Fruit fly (Drosophila melanogaster) whole organism, wandering third instar larva: ENCODE measurements around the gene RpS17.
A peak's percentile ranks its signal among the peaks of the same experiment; 100 is the strongest.

ENCODE experiments used
- HLH106 ChIP-seq: fragments of 200-800 bp; optimal IDR thresholded peaks from 3 replicates; lab custom pipeline; 2019; ENCODE audit warnings: missing biosample characterization, mild to moderate bottlenecking, missing genetic modification characterization, moderate library complexity
- h ChIP-seq: fragments of 200-800 bp; sonication (Bioruptor generic); optimal IDR thresholded peaks from 3 replicates; lab custom pipeline; 2016; ENCODE audit warnings: missing biosample characterization, mild to moderate bottlenecking, missing genetic modification characterization
- psq ChIP-seq: fragments of 200-800 bp; sonication (Bioruptor generic); optimal IDR thresholded peaks from 3 replicates; lab custom pipeline; 2017; ENCODE audit warnings: missing biosample characterization, mild to moderate bottlenecking, missing genetic modification characterization, moderate library complexity
- usp ChIP-seq: fragments of >200 bp; optimal IDR thresholded peaks from 2 replicates; lab custom pipeline; 2017; ENCODE audit warnings: missing biosample characterization, missing genetic modification characterization

DNA sequence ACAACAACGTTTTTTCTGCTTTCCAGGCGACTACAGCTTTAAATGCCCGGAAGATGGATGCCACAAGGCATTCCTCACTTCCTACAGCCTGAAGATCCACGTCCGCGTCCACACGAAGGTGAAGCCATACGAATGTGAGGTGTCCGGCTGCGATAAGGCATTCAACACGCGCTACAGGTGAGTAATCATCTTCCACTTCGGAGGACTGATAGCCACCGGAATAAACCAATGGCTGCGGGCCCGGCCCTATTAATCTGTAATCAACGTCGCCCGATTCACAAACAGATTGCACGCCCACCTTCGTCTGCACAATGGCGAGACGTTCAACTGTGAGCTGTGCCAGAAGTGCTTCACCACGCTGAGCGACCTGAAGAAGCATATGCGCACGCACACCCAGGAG is 6.2 kb upstream of the RpS17 start:
- TF ChIP-seq HLH106 (tag; lab: Kevin White, UChicago) (no peak), usp (no peak), h (peak; percentile 4), psq (GFP tag; lab: Kevin White, UChicago) (no peak)
